Worm (Caenorhabditis elegans): ENCODE results near the gene Y49F6B.19.

Gene Y49F6B.19

DNA sequence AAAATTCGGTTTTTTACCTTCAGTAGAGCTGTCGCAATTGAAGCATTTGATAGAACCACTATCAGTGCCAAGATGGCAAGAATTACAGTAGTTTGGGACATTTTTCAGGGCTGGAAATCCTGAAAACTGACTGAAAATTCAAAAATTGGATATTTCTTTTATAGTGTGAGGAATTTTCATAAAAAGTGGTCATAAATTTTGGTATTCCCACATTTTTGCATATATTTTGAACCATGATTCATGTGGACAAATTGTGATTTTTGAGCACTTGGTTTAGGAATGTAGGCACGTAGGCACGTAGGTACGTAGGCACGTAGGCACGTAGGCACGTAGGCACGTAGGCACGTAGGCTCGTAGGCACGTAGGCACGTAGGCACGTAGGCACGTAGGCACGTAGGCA, at the start of gene Y49F6B.19:
Gene Y49F6B.19 (minus strand): TSS at position 101 of the 400 bp plus-strand sequence.
- TF ChIP-seq hmg-4 (GFP tag; optimal IDR thresholded peaks at IDR 0.05) (no peak), tra-4 (tag; optimal IDR thresholded peaks at IDR 0.05) (no peak), hnd-1 (tag; optimal IDR thresholded peaks at IDR 0.05) (no peak), ama-1 (optimal IDR thresholded peaks at IDR 0.05) (no peak), ets-7 (tag; optimal IDR thresholded peaks at IDR 0.05) (no peak), pes-1 (GFP tag; IDR thresholded peaks at IDR 0.05) (no peak), F13C5.2 (tag; optimal IDR thresholded peaks at IDR 0.05) (no peak), B0310.2 (tag; optimal IDR thresholded peaks at IDR 0.05) (no peak), sea-1 (GFP tag; conservative IDR thresholded peaks at IDR 0.05) (no peak), ceh-36 (tag; optimal IDR thresholded peaks at IDR 0.05) (no peak), tbx-11 (GFP tag; IDR thresholded peaks at IDR 0.05) (no peak), scrt-1 (GFP tag; IDR thresholded peaks at IDR 0.05) (no peak), aly-1 (tag; optimal IDR thresholded peaks at IDR 0.05) (no peak), flt-1 (GFP tag; IDR thresholded peaks at IDR 0.05) (no peak)

DNA sequence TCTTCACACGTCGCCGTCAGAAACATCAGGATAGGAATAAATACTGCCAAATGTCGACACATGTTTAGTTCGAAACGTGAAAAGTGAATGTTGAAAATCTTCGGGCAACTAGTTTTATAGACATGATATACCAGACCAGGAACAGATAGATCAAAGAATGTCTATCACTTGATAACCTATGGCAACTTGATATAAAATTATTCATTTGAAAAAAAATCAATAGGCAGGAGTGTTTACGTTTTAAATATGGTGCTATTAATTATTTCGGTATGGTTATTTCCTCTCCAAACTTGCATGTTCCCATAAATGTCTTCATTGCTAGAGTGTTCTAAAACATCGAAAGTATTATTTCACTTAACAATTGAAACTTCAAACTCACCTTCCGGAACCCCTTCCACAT, 49.4 kb upstream of the Y49F6B.19 start, which contains the start of gene W10G11.2:
Gene W10G11.2 (minus strand): TSS at position 101 of the 400 bp plus-strand sequence.
- TF ChIP-seq hmg-4 (GFP tag; optimal IDR thresholded peaks at IDR 0.05) (no peak), tra-4 (tag; optimal IDR thresholded peaks at IDR 0.05) (no peak), scrt-1 (GFP tag; IDR thresholded peaks at IDR 0.05) (no peak), ceh-36 (tag; optimal IDR thresholded peaks at IDR 0.05) (no peak), tbx-11 (GFP tag; IDR thresholded peaks at IDR 0.05) (no peak), ceh-13 (GFP tag; optimal IDR thresholded peaks at IDR 0.05) (no peak)

DNA sequence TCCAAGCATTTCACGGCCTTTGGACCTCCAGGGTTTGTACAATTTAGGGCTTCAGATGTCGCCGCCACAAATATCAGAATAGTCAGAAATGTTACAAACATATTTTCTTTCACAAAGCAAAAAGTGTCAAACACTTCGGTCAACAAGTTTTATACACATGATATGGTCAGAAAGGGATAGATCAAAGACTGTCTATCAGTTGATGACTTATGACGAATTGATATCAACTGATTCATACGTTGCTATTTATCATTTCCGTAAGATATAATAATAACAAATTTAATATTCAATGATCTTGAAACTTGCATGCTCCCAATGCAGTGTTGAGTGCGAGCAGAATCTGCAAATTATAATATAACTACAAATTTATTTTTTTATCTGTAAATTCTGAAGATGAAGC, 48.5 kb upstream of the Y49F6B.19 start, which contains the start of gene W10G11.1:
Gene W10G11.1 (minus strand): TSS at position 101 of the 400 bp plus-strand sequence.
- TF ChIP-seq tbx-37 (GFP tag; conservative IDR thresholded peaks at IDR 0.05) (no peak), ceh-36 (tag; optimal IDR thresholded peaks at IDR 0.05) (no peak), hnd-1 (tag; optimal IDR thresholded peaks at IDR 0.05) (no peak), ets-7 (tag; optimal IDR thresholded peaks at IDR 0.05) (no peak)

DNA sequence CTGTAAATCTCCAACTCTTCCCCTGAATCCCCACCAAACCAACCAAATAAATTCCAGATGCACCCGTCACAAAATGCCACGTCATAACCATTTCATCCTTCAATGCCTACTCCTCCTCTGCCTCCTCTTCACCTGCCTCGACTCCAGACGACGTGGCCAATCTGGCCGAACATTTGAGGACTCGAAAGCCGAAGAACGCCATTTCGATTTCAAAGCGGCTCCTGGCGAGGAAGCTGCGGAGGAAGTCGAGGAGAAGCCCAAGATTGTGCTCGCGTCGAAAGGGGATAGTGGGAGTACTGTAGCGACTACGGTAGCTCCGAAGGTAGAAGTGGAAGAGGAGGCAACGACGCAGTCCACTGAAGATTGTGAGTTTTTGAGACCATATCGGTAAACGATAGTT, 45.3 kb upstream of the Y49F6B.19 start, which contains the start of gene lgc-45:
Gene lgc-45 (plus strand): TSS at position 56 of the 400 bp plus-strand sequence.
- TF ChIP-seq ceh-36 (tag; optimal IDR thresholded peaks at IDR 0.05) = no peak
- TF ChIP-seq scrt-1 (GFP tag; IDR thresholded peaks at IDR 0.05) = no peak
- TF ChIP-seq flt-1 (GFP tag; IDR thresholded peaks at IDR 0.05) = no peak
- no peak for TF ChIP-seq aly-1 (tag; optimal IDR thresholded peaks at IDR 0.05)
- no peak for TF ChIP-seq hmg-4 (GFP tag; optimal IDR thresholded peaks at IDR 0.05)
- TF ChIP-seq tbx-11 (GFP tag; IDR thresholded peaks at IDR 0.05) = no peak

DNA sequence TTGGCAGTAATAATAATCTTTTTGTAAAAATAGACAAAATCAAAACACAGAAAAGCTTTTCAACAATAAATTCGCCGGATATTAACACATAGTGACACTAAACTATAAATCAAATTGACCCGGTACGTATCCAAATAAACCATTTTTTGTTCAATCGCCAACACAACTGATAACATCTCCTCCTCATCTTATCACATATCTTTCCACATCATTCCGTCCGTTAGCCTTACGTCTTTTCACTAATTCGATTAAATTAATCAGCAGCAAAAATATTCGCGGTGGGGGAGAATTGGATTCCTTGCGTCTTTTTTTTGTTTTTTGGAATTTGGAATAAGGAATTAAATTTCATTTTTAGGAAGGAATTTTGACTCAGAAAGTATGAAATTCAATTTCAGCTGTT, 44.4 kb upstream of the Y49F6B.19 start:
- TF ChIP-seq hmbx-1 (tag; optimal IDR thresholded peaks at IDR 0.05) = no peak
- TF ChIP-seq scrt-1 (GFP tag; IDR thresholded peaks at IDR 0.05) = no peak
- no peak for TF ChIP-seq ceh-36 (tag; optimal IDR thresholded peaks at IDR 0.05)
- no peak for TF ChIP-seq F13C5.2 (tag; optimal IDR thresholded peaks at IDR 0.05)
- no peak for TF ChIP-seq flt-1 (GFP tag; IDR thresholded peaks at IDR 0.05)
- no peak for TF ChIP-seq hmg-4 (GFP tag; optimal IDR thresholded peaks at IDR 0.05)
- TF ChIP-seq tbx-37 (GFP tag; conservative IDR thresholded peaks at IDR 0.05) = no peak
- no peak for TF ChIP-seq tbx-11 (GFP tag; IDR thresholded peaks at IDR 0.05)
- TF ChIP-seq ceh-13 (GFP tag; optimal IDR thresholded peaks at IDR 0.05) = no peak
- no peak for TF ChIP-seq sea-1 (GFP tag; conservative IDR thresholded peaks at IDR 0.05)
- no peak for TF ChIP-seq B0310.2 (tag; optimal IDR thresholded peaks at IDR 0.05)
- TF ChIP-seq aly-1 (tag; optimal IDR thresholded peaks at IDR 0.05) = no peak
- TF ChIP-seq ama-1 (optimal IDR thresholded peaks at IDR 0.05) = no peak
- TF ChIP-seq hnd-1 (tag; optimal IDR thresholded peaks at IDR 0.05) = no peak
- TF ChIP-seq pes-1 (GFP tag; IDR thresholded peaks at IDR 0.05) = no peak
- no peak for TF ChIP-seq tra-4 (tag; optimal IDR thresholded peaks at IDR 0.05)

DNA sequence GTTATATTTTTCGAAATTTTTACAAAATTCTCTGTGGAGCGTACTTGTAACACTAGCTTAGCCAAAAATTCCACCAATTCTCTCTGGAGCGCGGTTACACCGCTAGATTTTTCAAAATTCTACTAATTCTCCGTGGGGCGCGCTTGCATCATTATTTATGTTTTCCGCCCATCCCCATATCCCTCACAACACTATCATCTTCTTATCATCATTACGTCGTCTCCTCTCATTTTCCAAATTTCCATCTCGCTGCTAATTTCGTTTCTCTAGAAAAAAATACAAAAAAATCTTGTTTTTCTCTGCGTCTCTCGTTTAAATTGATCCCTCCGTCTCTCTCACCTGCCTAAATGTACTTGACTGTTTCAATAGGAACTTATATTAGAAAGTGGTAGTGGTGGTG, 43.1 kb upstream of the Y49F6B.19 start:
- TF ChIP-seq pes-1 (GFP tag; IDR thresholded peaks at IDR 0.05) (no peak), F13C5.2 (tag; optimal IDR thresholded peaks at IDR 0.05) (no peak), aly-1 (tag; optimal IDR thresholded peaks at IDR 0.05) (no peak), scrt-1 (GFP tag; IDR thresholded peaks at IDR 0.05) (no peak), tra-4 (tag; optimal IDR thresholded peaks at IDR 0.05) (no peak), hmg-4 (GFP tag; optimal IDR thresholded peaks at IDR 0.05) (no peak), sea-1 (GFP tag; conservative IDR thresholded peaks at IDR 0.05) (no peak), ceh-36 (tag; optimal IDR thresholded peaks at IDR 0.05) (no peak), B0310.2 (tag; optimal IDR thresholded peaks at IDR 0.05) (no peak), ets-7 (tag; optimal IDR thresholded peaks at IDR 0.05) (no peak), flt-1 (GFP tag; IDR thresholded peaks at IDR 0.05) (no peak), ceh-13 (GFP tag; optimal IDR thresholded peaks at IDR 0.05) (no peak), hmbx-1 (tag; optimal IDR thresholded peaks at IDR 0.05) (no peak), tbx-11 (GFP tag; IDR thresholded peaks at IDR 0.05) (no peak), hnd-1 (tag; optimal IDR thresholded peaks at IDR 0.05) (no peak), ama-1 (optimal IDR thresholded peaks at IDR 0.05) (no peak), tbx-37 (GFP tag; conservative IDR thresholded peaks at IDR 0.05) (no peak)

DNA sequence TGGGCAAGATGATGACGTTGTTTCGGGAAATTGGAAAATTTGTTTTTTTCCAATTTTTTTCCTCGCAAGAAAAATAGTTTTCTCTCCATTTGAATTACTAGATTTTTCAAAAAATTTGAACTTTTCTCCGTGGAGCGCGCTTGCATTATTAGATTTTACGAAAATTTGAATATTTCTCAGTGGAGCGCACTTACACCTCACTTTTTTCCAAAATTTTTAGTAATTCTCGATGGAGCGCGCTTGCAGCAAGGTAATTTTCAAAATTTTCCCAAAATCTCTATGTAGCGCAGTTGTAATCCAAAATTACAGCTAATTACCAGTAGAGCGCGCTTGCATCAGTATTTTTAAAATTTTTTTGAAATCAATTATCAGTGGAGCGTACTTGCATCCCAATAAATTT, 42.5 kb upstream of the Y49F6B.19 start:
- TF ChIP-seq scrt-1 (GFP tag; IDR thresholded peaks at IDR 0.05) (no peak), ama-1 (optimal IDR thresholded peaks at IDR 0.05) (no peak), pes-1 (GFP tag; IDR thresholded peaks at IDR 0.05) (no peak), aly-1 (tag; optimal IDR thresholded peaks at IDR 0.05) (no peak), flt-1 (GFP tag; IDR thresholded peaks at IDR 0.05) (no peak), hmg-4 (GFP tag; optimal IDR thresholded peaks at IDR 0.05) (no peak), tra-4 (tag; optimal IDR thresholded peaks at IDR 0.05) (no peak), tbx-11 (GFP tag; IDR thresholded peaks at IDR 0.05) (no peak), hnd-1 (tag; optimal IDR thresholded peaks at IDR 0.05) (no peak), ceh-13 (GFP tag; optimal IDR thresholded peaks at IDR 0.05) (no peak), F13C5.2 (tag; optimal IDR thresholded peaks at IDR 0.05) (no peak), ceh-36 (tag; optimal IDR thresholded peaks at IDR 0.05) (no peak), B0310.2 (tag; optimal IDR thresholded peaks at IDR 0.05) (no peak)

DNA sequence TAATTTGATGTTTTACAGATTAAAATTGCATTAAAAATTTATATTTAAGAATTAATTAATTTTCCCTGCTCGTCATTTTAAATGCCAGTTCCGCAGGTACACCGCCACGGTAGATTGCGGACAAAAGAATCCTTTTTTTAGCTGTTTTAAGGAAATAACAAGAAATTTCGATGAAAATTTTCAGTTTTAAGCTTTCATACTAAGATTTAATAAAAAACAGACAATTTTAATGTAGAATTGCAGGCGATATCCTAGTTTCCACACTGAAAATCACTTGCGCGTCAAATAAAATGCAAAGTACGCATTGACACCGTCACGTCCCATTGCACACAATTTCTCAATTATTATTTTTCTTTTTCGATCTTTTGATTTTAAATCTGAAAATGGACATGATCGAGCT, 41.3 kb upstream of the Y49F6B.19 start, which contains the start of gene dnc-3:
Gene dnc-3 (plus strand): TSS at position 272 of the 400 bp plus-strand sequence.
- TF ChIP-seq F13C5.2 (tag; optimal IDR thresholded peaks at IDR 0.05) (peak; percentile 40), B0310.2 (tag; optimal IDR thresholded peaks at IDR 0.05) (no peak)
